Worm (Caenorhabditis elegans) whole organism, L1 larva: ENCODE results near the gene ftn-1.

ENCODE experiments used
- C04F5.9 ChIP-seq: sonication (generic microtip); optimal IDR thresholded peaks from 2 replicates; lab custom pipeline; 2016; ENCODE audit warnings: missing genetic modification characterization, missing compliant biosample characterization
- C16A3.4 ChIP-seq: fragments of 150-350 bp; optimal IDR thresholded peaks from 2 replicates; lab custom pipeline; 2014; ENCODE audit warnings: missing biosample characterization, missing genetic modification characterization
- C34B4.2 ChIP-seq: sonication (generic microtip); optimal IDR thresholded peaks from 2 replicates; lab custom pipeline; 2017; ENCODE audit warnings: mild to moderate bottlenecking, missing genetic modification characterization, missing compliant biosample characterization
- F16B12.6 ChIP-seq: fragments of 150-350 bp; optimal IDR thresholded peaks from 2 replicates; lab custom pipeline; 2014; ENCODE audit warnings: missing biosample characterization, missing genetic modification characterization
- Y116A8C.19 ChIP-seq: sonication (generic microtip); optimal IDR thresholded peaks from 2 replicates; lab custom pipeline; 2016; ENCODE audit warnings: missing compliant biosample characterization, missing genetic modification characterization, borderline replicate concordance
- ceh-82 ChIP-seq, 3 experiments: fragments of 150-350 bp in 1 of 3; sonication (generic microtip) in 2 of 3; optimal IDR thresholded peaks; 2 replicates each; lab custom pipeline; 2014 to 2017; ENCODE audit warnings: missing biosample characterization in 3 of 3, missing genetic modification characterization in 3 of 3
- ceh-88 ChIP-seq: fragments of 200-800 bp; sonication (Bioruptor generic); IDR thresholded peaks from 2 replicates; pipeline ENCODE4 v1.3.6; 2022; ENCODE audit warnings: missing genetic modification characterization, missing compliant biosample characterization
- ces-1 ChIP-seq: fragments of 150-350 bp; optimal IDR thresholded peaks from 2 replicates; lab custom pipeline; 2014; ENCODE audit warnings: missing biosample characterization, missing genetic modification reagents, missing genetic modification characterization
- dpl-1 ChIP-seq, 3 experiments: fragments of 150-350 bp in 2 of 3; sonication (generic microtip) in 1 of 3; optimal IDR thresholded peaks; 2 replicates each; lab custom pipeline; 2014 to 2017; ENCODE audit warnings: missing biosample characterization in 3 of 3, missing genetic modification characterization in 3 of 3, missing genetic modification reagents in 3 of 3
- efl-1 ChIP-seq, 4 experiments: fragments of 150-350 bp; optimal IDR thresholded peaks in 3 of 4; peaks in 1 of 4; 1 replicate in 1 of 4; 2 replicates in 3 of 4; lab custom pipeline; 2014; ENCODE audit warnings: missing biosample characterization in 2 of 4, missing genetic modification characterization in 2 of 4, missing genetic modification reagents in 2 of 4
- egl-13 ChIP-seq: sonication (generic microtip); optimal IDR thresholded peaks from 2 replicates; lab custom pipeline; 2016; ENCODE audit warnings: missing genotype, missing genetic modification reagents, missing genetic modification characterization, missing compliant biosample characterization
- elt-3 ChIP-seq, 6 experiments: fragments of 150-350 bp in 1 of 6; sonication (generic microtip); optimal IDR thresholded peaks; 2 replicates each; lab custom pipeline; 2017 to 2018; ENCODE audit warnings: missing biosample characterization in 6 of 6, missing genetic modification characterization in 6 of 6, inconsistent platforms in 1 of 6
- fkh-10 ChIP-seq: sonication (generic microtip); optimal IDR thresholded peaks from 2 replicates; lab custom pipeline; 2017; ENCODE audit warnings: missing biosample characterization, missing genetic modification reagents, missing genetic modification characterization
- fkh-8 ChIP-seq: sonication (generic microtip); optimal IDR thresholded peaks from 2 replicates; lab custom pipeline; 2016; ENCODE audit warnings: mild to moderate bottlenecking, missing genetic modification characterization, missing compliant biosample characterization
- hlh-4 ChIP-seq: sonication (generic microtip); optimal IDR thresholded peaks from 2 replicates; lab custom pipeline; 2016; ENCODE audit warnings: mild to moderate bottlenecking, missing genetic modification characterization, missing compliant biosample characterization
- irx-1 ChIP-seq: sonication (generic microtip); optimal IDR thresholded peaks from 2 replicates; lab custom pipeline; 2016; ENCODE audit warnings: missing genetic modification characterization, missing compliant biosample characterization
- isw-1 ChIP-seq: fragments of 200-800 bp; sonication (Bioruptor generic); IDR thresholded peaks from 2 replicates; pipeline ENCODE4 v1.3.6; 2022; ENCODE audit warnings: missing genetic modification characterization, missing compliant biosample characterization
- lin-15B ChIP-seq: fragments of 150-350 bp; sonication (generic microtip); optimal IDR thresholded peaks from 3 replicates; lab custom pipeline; 2014; ENCODE audit warnings: missing biosample characterization, missing genetic modification characterization
- lin-35 ChIP-seq, 2 experiments: fragments of 150-350 bp; optimal IDR thresholded peaks; 2 replicates each; lab custom pipeline; 2014; ENCODE audit warnings: missing biosample characterization in 2 of 2, missing genetic modification characterization in 2 of 2, missing genetic modification reagents in 2 of 2
- mdl-1 ChIP-seq, 2 experiments: fragments of 150-350 bp; optimal IDR thresholded peaks; 2 replicates each; lab custom pipeline; 2014 to 2017; ENCODE audit warnings: missing biosample characterization in 2 of 2, missing genetic modification characterization in 2 of 2, inconsistent platforms in 1 of 2
- nhr-11 ChIP-seq: fragments of 150-350 bp; optimal IDR thresholded peaks from 2 replicates; lab custom pipeline; 2014; ENCODE audit warnings: missing biosample characterization, missing genetic modification characterization
- nhr-12 ChIP-seq: sonication (generic microtip); optimal IDR thresholded peaks from 2 replicates; lab custom pipeline; 2017; ENCODE audit warnings: missing biosample characterization, missing genetic modification characterization
- nhr-237 ChIP-seq: fragments of 150-350 bp; optimal IDR thresholded peaks from 2 replicates; lab custom pipeline; 2014; ENCODE audit warnings: missing biosample characterization, missing genetic modification characterization
- nhr-47 ChIP-seq: sonication (generic microtip); optimal IDR thresholded peaks from 2 replicates; lab custom pipeline; 2016; ENCODE audit warnings: mild to moderate bottlenecking, missing genetic modification characterization, moderate library complexity, missing compliant biosample characterization
- nhr-76 ChIP-seq: sonication (generic microtip); optimal IDR thresholded peaks from 2 replicates; lab custom pipeline; 2017; ENCODE audit warnings: missing biosample characterization, missing genetic modification characterization
- nhr-90 ChIP-seq: sonication (generic microtip); optimal IDR thresholded peaks from 2 replicates; lab custom pipeline; 2016; ENCODE audit warnings: mild to moderate bottlenecking, missing genetic modification characterization, missing compliant biosample characterization; ENCODE audit not compliant: poor library complexity
- pag-3 ChIP-seq: sonication (generic microtip); optimal IDR thresholded peaks from 2 replicates; lab custom pipeline; 2017; ENCODE audit warnings: missing genetic modification characterization, mild to moderate bottlenecking, missing compliant biosample characterization, antibody characterized with exemption, borderline replicate concordance; ENCODE audit not compliant: insufficient read depth
- pqm-1 ChIP-seq: sonication (generic microtip); optimal IDR thresholded peaks from 3 replicates; lab custom pipeline; 2017; ENCODE audit warnings: missing biosample characterization, missing genetic modification characterization
- skn-1 ChIP-seq: fragments of 150-350 bp; optimal IDR thresholded peaks from 2 replicates; lab custom pipeline; 2014; ENCODE audit warnings: missing biosample characterization, missing genetic modification characterization
- snpc-4 ChIP-seq: fragments of 150-350 bp; optimal IDR thresholded peaks from 2 replicates; lab custom pipeline; 2014; ENCODE audit warnings: missing biosample characterization, missing genetic modification characterization
- snu-23 ChIP-seq: sonication (generic microtip); optimal IDR thresholded peaks from 2 replicates; lab custom pipeline; 2016; ENCODE audit warnings: missing genetic modification characterization, missing compliant biosample characterization
- sox-4 ChIP-seq: sonication (generic microtip); optimal IDR thresholded peaks from 2 replicates; lab custom pipeline; 2016; ENCODE audit warnings: missing genetic modification characterization, missing compliant biosample characterization
- sptf-1 ChIP-seq: fragments of 150-350 bp; optimal IDR thresholded peaks from 2 replicates; lab custom pipeline; 2014; ENCODE audit warnings: missing biosample characterization, missing genetic modification characterization
- swsn-7 ChIP-seq: sonication (generic microtip); optimal IDR thresholded peaks from 2 replicates; lab custom pipeline; 2016; ENCODE audit warnings: missing genetic modification characterization, missing compliant biosample characterization
- tlp-1 ChIP-seq: fragments of 150-350 bp; optimal IDR thresholded peaks from 2 replicates; lab custom pipeline; 2014; ENCODE audit warnings: missing biosample characterization, missing genetic modification characterization
- unc-130 ChIP-seq: fragments of 150-350 bp; optimal IDR thresholded peaks from 2 replicates; lab custom pipeline; 2017; ENCODE audit warnings: missing biosample characterization, missing genetic modification characterization, inconsistent platforms
- unc-86 ChIP-seq: sonication (generic microtip); optimal IDR thresholded peaks from 2 replicates; lab custom pipeline; 2016; ENCODE audit warnings: missing genetic modification characterization, missing compliant biosample characterization
- zag-1 ChIP-seq: fragments of 150-350 bp; optimal IDR thresholded peaks from 2 replicates; lab custom pipeline; 2014; ENCODE audit warnings: missing biosample characterization, missing genetic modification characterization
- ztf-11 ChIP-seq, 2 experiments: sonication (generic microtip); optimal IDR thresholded peaks; 2 replicates each; lab custom pipeline; 2016 to 2017; ENCODE audit warnings: missing genetic modification characterization in 2 of 2, missing biosample characterization in 1 of 2, missing compliant biosample characterization in 1 of 2

The ftn-1 gene

DNA sequence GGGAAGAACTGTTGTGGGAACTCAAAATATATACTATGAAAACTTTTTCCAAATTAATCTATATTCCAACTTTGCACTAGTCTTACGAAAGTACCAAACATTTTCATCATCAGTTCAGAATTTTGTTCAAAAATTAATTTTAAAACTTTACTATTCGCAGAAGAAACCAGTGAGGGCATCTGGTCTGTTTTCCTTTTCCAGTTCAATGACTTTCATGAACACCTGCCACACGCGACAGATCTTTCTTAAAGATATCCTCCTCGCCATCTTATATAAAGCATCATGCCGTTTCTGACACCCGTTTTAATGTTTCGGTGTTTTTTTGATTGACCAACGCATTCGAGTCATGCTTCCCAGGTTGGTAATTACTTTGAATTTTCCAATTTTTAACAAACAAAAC, 14.4 kb downstream of the ftn-1 start, which contains the start of gene C54F6.3:
C54F6.3 (plus strand) TSS at position 301 of the 400 bp plus-strand sequence.
- TF ChIP-seq ces-1 (GFP tag; lab: Kevin White, UChicago) (no peak), efl-1 (optimal IDR thresholded peaks at IDR 0.05; lab: Kevin White, UChicago) (no peak), efl-1 (GFP tag; optimal IDR thresholded peaks at IDR 0.05 in 1 of 2; lab: Kevin White, UChicago) (peak in 1 of 2 experiments; percentile 50)

DNA sequence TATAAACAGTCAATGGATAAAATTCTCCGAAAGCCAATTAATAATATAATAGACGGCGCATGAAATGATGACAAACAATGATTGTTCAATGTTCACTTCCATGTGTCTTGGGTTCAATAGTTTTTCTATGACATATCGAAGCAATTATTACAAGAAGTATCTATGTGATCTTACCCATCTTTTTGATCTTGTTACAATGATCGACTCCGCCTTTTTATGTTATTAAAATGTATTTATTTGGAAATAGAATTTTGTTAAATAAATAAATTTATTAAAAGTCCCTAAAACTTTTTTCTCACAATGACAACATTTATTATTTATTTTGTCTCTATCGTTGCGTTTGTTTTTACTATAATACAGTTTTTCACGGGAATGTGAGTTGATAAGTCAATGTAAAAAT, 17.5 kb downstream of the ftn-1 start, which contains the start of gene swt-2:
swt-2 (plus strand) TSS at position 301 of the 400 bp plus-strand sequence.
- TF ChIP-seq Y116A8C.19 (tag; lab: Kevin White, UChicago) (no peak), dpl-1 (GFP tag; optimal IDR thresholded peaks at IDR 0.05; lab: Kevin White, UChicago) (no peak), pag-3 (tag; lab: Kevin White, UChicago) (no peak), sptf-1 (no peak), swsn-7 (tag; lab: Kevin White, UChicago) (no peak), lin-35 (GFP tag; optimal IDR thresholded peaks at IDR 0.05; lab: Kevin White, UChicago) (no peak), egl-13 (no peak), snu-23 (GFP tag; lab: Kevin White, UChicago) (no peak), fkh-8 (no peak), snpc-4 (tag; lab: Kevin White, UChicago) (no peak), ceh-82 (tag; optimal IDR thresholded peaks at IDR 0.05; lab: Kevin White, UChicago) (no peak), nhr-76 (tag; lab: Kevin White, UChicago) (no peak), ztf-11 (tag; optimal IDR thresholded peaks at IDR 0.05; lab: Kevin White, UChicago) (no peak), skn-1 (no peak), zag-1 (tag; lab: Kevin White, UChicago) (no peak), mdl-1 (tag; optimal IDR thresholded peaks at IDR 0.05; lab: Kevin White, UChicago) (no peak), C16A3.4 (tag; lab: Kevin White, UChicago) (no peak), C04F5.9 (tag; lab: Kevin White, UChicago) (no peak), nhr-237 (tag; lab: Kevin White, UChicago) (no peak)
- TF ChIP-seq, all 84 proteins: peak for 0

DNA sequence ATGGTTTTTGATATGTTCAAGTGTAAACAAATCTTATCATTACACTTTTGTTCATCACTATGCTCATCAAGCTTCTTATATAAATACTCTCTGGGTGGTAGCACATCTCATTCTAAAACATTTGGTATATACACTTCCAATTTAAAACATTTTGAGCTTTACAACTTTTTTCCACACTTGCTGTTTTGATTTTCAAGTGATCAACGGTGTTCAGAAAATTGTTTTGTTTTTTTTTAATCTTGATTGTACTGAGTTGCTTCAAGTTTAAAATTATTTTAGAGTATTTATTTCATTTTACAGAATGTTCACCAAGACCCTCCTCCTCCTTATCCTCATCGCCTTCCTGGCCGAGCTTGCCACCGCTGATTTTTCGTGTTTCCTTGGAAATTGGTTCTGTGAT, 18.6 kb downstream of the ftn-1 start, which contains the start of gene C54F6.5:
C54F6.5 (plus strand) TSS at position 301 of the 400 bp plus-strand sequence.
- TF ChIP-seq C16A3.4 (tag; lab: Kevin White, UChicago) (no peak), irx-1 (tag; lab: Kevin White, UChicago) (no peak), ceh-88 (GFP tag; lab: Robert Waterston, UW) (no peak), sox-4 (tag; lab: Kevin White, UChicago) (no peak), sptf-1 (no peak), tlp-1 (no peak), nhr-12 (tag; lab: Kevin White, UChicago) (no peak), elt-3 (tag; optimal IDR thresholded peaks at IDR 0.05; lab: Kevin White, UChicago) (no peak), unc-130 (tag; lab: Kevin White, UChicago) (no peak), nhr-11 (tag; lab: Kevin White, UChicago) (no peak)

DNA sequence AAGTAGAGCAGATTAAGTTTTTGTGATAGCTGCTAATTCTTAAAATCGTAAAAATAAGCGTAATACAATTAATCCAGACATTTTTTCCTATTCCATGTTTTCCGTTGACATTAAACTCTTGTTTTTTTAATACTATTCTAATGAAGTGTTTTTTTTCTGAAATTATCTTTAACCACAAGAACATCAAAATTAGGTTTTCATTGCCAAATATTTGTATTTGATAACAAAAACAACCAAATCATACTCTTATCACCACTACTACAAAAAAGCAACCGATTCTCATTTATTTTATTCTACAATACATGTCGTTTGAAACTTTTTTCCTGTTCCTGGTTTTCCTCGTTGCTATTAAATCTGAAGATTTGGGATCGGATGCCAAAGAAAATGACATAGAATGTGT, 20.2 kb downstream of the ftn-1 start, which contains the start of gene C54F6.17:
C54F6.17 (plus strand) TSS at position 301 of the 400 bp plus-strand sequence.
- TF ChIP-seq lin-15B (tag; lab: Kevin White, UChicago) (no peak), snu-23 (GFP tag; lab: Kevin White, UChicago) (no peak), nhr-11 (tag; lab: Kevin White, UChicago) (no peak), fkh-10 (GFP tag; lab: Kevin White, UChicago) (no peak), nhr-47 (tag; lab: Kevin White, UChicago) (no peak)

DNA sequence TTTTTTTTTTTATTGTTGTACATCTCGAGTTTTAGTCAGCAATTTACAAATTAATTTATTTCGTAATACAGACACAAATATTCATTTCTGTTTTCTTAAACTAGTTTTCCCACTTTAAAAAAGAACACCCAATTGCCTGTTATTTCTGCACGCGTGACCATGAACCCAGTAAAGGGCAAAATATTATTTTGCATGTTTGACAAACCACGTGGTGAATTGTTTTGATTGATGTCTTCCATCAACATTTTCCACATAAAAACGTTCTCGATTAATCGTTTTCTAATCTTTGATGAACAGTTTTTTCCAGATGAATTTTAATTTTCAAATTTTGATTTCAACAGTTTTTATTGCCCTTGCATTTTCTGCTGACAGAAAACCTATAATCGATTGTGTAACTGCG, 21.7 kb downstream of the ftn-1 start, which contains the start of gene C54F6.18:
C54F6.18 (plus strand) TSS at position 301 of the 400 bp plus-strand sequence.
- TF ChIP-seq tlp-1 = no peak
- no peak for TF ChIP-seq hlh-4 (tag; lab: Kevin White, UChicago)
- no peak for TF ChIP-seq pqm-1 (tag; lab: Kevin White, UChicago)
- TF ChIP-seq isw-1 (GFP tag; lab: Robert Waterston, UW) = no peak
- TF ChIP-seq unc-86 (tag; lab: Kevin White, UChicago) = no peak
- TF ChIP-seq nhr-90 (tag; lab: Kevin White, UChicago) = no peak
- no peak for TF ChIP-seq zag-1 (tag; lab: Kevin White, UChicago)
- TF ChIP-seq F16B12.6 (tag; lab: Kevin White, UChicago) = no peak
- no peak for TF ChIP-seq C34B4.2 (tag; lab: Kevin White, UChicago)
- no peak for TF ChIP-seq mdl-1 (tag; optimal IDR thresholded peaks at IDR 0.05; lab: Kevin White, UChicago)
- TF ChIP-seq ceh-82 (tag; optimal IDR thresholded peaks at IDR 0.05; lab: Kevin White, UChicago) = no peak
